Fruit fly (Drosophila melanogaster): Measurements from ENCODE around the gene yip2.

- no peak for TF ChIP-seq CG4496 (GFP tag; IDR thresholded peaks at IDR 0.05)
- TF ChIP-seq gl (tag; optimal IDR thresholded peaks at IDR 0.05) = no peak
- no peak for TF ChIP-seq EcR (GFP tag; optimal IDR thresholded peaks at IDR 0.05)
- TF ChIP-seq CG14655 (GFP tag; optimal IDR thresholded peaks at IDR 0.05) = no peak
- no peak for TF ChIP-seq D1 (tag; optimal IDR thresholded peaks at IDR 0.05)
These were observed 15.2 kb downstream of the yip2 start, which contains the start of gene CG42367 for dm6 chr2L:9930280-9930679.
